Worm (Caenorhabditis elegans): ENCODE results near the gene pfk-1.2.

The pfk-1.2 gene

ce11 chrV:9546860-9547269, 15.3 kb downstream of the pfk-1.2 start, which contains the start of gene his-37 (continued):
- TF ChIP-seq unc-130 (GFP tag; optimal IDR thresholded peaks at IDR 0.05): no peak
- peak; percentile 64 for TF ChIP-seq F57C9.4 (tag; optimal IDR thresholded peaks at IDR 0.05)
- TF ChIP-seq let-526 (GFP tag; IDR thresholded peaks at IDR 0.05): peak; percentile 70
- no peak for TF ChIP-seq ceh-79 (tag; optimal IDR thresholded peaks at IDR 0.05)
- peak; percentile 96 for TF ChIP-seq B0336.3 (GFP tag; IDR thresholded peaks at IDR 0.05)
- TF ChIP-seq ztf-28 (GFP tag; IDR thresholded peaks at IDR 0.05): 0 out of 2 replicates have a peak, but pooled peaks have one; percentile 45
- TF ChIP-seq Y79H2A.3 (GFP tag; conservative IDR thresholded peaks at IDR 0.05): no peak
- no peak for TF ChIP-seq rec-8 (tag; optimal IDR thresholded peaks at IDR 0.05)
- TF ChIP-seq nfya-2 (GFP tag; IDR thresholded peaks at IDR 0.05): no peak
- peak; percentile 93 for TF ChIP-seq madf-3 (GFP tag; IDR thresholded peaks at IDR 0.05)
- peak; percentile 94 for TF ChIP-seq lin-54 (GFP tag; optimal IDR thresholded peaks at IDR 0.05)
- peak; percentile 40; the same call in 1 of the 2 replicates for TF ChIP-seq C17E4.6 (GFP tag; IDR thresholded peaks at IDR 0.05)
- TF ChIP-seq ztf-18 (tag; optimal IDR thresholded peaks at IDR 0.05): peak; percentile 91
- no peak for TF ChIP-seq aptf-2 (GFP tag; conservative IDR thresholded peaks at IDR 0.05)
- TF ChIP-seq bed-2 (GFP tag; IDR thresholded peaks at IDR 0.05): no peak
- TF ChIP-seq snpc-1.1 (tag; optimal IDR thresholded peaks at IDR 0.05; ENCODE audit: insufficient read depth): no peak
- TF ChIP-seq akir-1 (GFP tag; optimal IDR thresholded peaks at IDR 0.05): peak; percentile 33
- TF ChIP-seq hrde-1 (tag; optimal IDR thresholded peaks at IDR 0.05; ENCODE audit: borderline replicate concordance): no peak
- peak; percentile 100 for TF ChIP-seq K12H6.12 (tag; optimal IDR thresholded peaks at IDR 0.05)
- TF ChIP-seq repo-1 (tag; optimal IDR thresholded peaks at IDR 0.05): peak; percentile 94
- peak; percentile 93 for TF ChIP-seq ekl-4 (GFP tag; IDR thresholded peaks at IDR 0.05)
- TF ChIP-seq lir-1 (GFP tag; conservative IDR thresholded peaks at IDR 0.05): peak; percentile 90
- no peak for TF ChIP-seq T26A5.8 (tag; optimal IDR thresholded peaks at IDR 0.05)
- peak; percentile 96 for TF ChIP-seq egl-44 (GFP tag; IDR thresholded peaks at IDR 0.05)
- peak; percentile 96 for TF ChIP-seq C06A6.2 (GFP tag; conservative IDR thresholded peaks at IDR 0.05)
- peak; percentile 88; the same call in 1 of the 2 replicates for TF ChIP-seq cebp-2 (GFP tag; IDR thresholded peaks at IDR 0.05)
- TF ChIP-seq B0019.2 (GFP tag; conservative IDR thresholded peaks at IDR 0.05): no peak
- TF ChIP-seq lin-35 (GFP tag; optimal IDR thresholded peaks at IDR 0.05): peak in 2 of 3 experiments; percentile 71 to 95
- TF ChIP-seq hlh-12 (tag; optimal IDR thresholded peaks at IDR 0.05): no peak
- TF ChIP-seq zim-3 (tag; optimal IDR thresholded peaks at IDR 0.05): no peak
- no peak for TF ChIP-seq fkh-3 (tag; optimal IDR thresholded peaks at IDR 0.05)
- no peak for TF ChIP-seq mel-28 (tag; optimal IDR thresholded peaks at IDR 0.05; ENCODE audit: borderline replicate concordance)
- TF ChIP-seq egl-18 (GFP tag; IDR thresholded peaks at IDR 0.05): peak; percentile 96
- TF ChIP-seq F39B2.1 (GFP tag; IDR thresholded peaks at IDR 0.05): peak; percentile 100
- peak; percentile 6 for TF ChIP-seq rpc-1 (optimal IDR thresholded peaks at IDR 0.05)
- no peak for TF ChIP-seq rpc-1 (tag; optimal IDR thresholded peaks at IDR 0.05)
- TF ChIP-seq rcor-1 (GFP tag; IDR thresholded peaks at IDR 0.05): peak; percentile 90
- TF ChIP-seq Y53G8AR.9 (GFP tag; conservative IDR thresholded peaks at IDR 0.05): peak; percentile 96
- peak; percentile 65 for TF ChIP-seq die-1 (tag; optimal IDR thresholded peaks at IDR 0.05)
- peak; percentile 92 for TF ChIP-seq F22D6.2 (tag; optimal IDR thresholded peaks at IDR 0.05)
- TF ChIP-seq ceh-100 (GFP tag; IDR thresholded peaks at IDR 0.05): peak; percentile 76
- peak; percentile 21 for TF ChIP-seq snpc-3.4 (tag; optimal IDR thresholded peaks at IDR 0.05)
- TF ChIP-seq chd-7 (tag; optimal IDR thresholded peaks at IDR 0.05): peak; percentile 94
- peak; percentile 78 for TF ChIP-seq cebp-1 (GFP tag; IDR thresholded peaks at IDR 0.05)
- TF ChIP-seq cebp-1 (tag; optimal IDR thresholded peaks at IDR 0.05): peak; percentile 96
- peak; percentile 94 for TF ChIP-seq ztf-22 (GFP tag; optimal IDR thresholded peaks at IDR 0.05)
- 0 out of 2 replicates have a peak, but pooled peaks have one; percentile 13 for TF ChIP-seq D2030.7 (GFP tag; IDR thresholded peaks at IDR 0.05)
- 0 out of 2 replicates have a peak, but pooled peaks have one; percentile 57 for TF ChIP-seq nhr-120 (GFP tag; IDR thresholded peaks at IDR 0.05)
- no peak for TF ChIP-seq attf-6 (GFP tag; IDR thresholded peaks at IDR 0.05)
